Worm (Caenorhabditis elegans): ENCODE results near the gene Y25C1A.13.

Y25C1A.13 gene

DNA sequence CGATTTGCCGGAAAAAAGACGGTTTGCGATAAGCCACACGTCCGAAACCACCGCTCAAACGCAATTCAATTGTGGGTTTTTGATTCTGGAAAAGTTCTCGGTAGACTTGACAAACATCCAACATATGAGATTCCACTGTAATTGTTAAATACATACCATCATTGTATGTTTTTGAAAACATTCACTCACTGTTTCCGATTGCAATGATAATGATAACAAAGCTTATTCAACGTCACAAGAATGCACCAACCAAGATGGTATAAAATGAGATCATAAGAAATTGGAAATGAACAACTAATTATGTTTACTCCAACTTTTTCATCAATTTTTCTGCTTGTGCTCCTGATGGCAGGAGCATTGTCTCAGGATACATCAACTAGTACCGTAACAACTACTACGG, 5.3 kb downstream of the Y25C1A.13 start, which contains the start of gene clec-122:
TSS of gene clec-122 (plus strand) at position 301 of the 400 bp plus-strand sequence.
- TF ChIP-seq aly-2 (tag; optimal IDR thresholded peaks at IDR 0.05), result no peak

ce11 chrII:3102018-3102417, 9.0 kb downstream of the Y25C1A.13 start, which contains the start of gene clec-121:
clec-121 (plus strand) TSS chrII:3102318.
- TF ChIP-seq mab-9 (GFP tag; IDR thresholded peaks at IDR 0.05), result no peak
- no peak for TF ChIP-seq nhr-71 (tag; optimal IDR thresholded peaks at IDR 0.05)

DNA sequence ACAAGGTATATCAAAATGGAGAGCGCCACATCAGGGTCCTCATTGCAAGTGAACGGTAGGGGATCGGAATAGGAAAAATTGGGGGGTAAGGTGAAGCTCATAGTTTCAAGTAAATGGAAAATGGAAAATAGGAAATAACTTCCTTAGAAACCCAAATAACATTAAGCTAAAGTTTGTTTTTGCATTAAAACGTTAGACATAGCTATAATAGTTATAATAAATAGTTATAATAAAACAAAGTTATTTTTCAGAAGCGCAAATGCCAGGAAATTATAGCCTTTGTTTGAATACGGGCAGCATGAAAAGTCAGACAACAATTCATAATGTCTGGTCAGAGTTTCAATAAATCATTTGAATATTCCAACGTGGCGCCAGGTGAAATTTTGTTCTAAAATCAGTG, 10.5 kb downstream of the Y25C1A.13 start, which contains the start of gene srg-24:
TSS of gene srg-24 (minus strand) at position 101 of the 400 bp plus-strand sequence.
- no peak for TF ChIP-seq nhr-77 (tag; optimal IDR thresholded peaks at IDR 0.05)
- TF ChIP-seq fos-1 (tag; optimal IDR thresholded peaks at IDR 0.05), result no peak
- TF ChIP-seq pax-3 (tag; optimal IDR thresholded peaks at IDR 0.05), result no peak
- TF ChIP-seq mab-9 (GFP tag; IDR thresholded peaks at IDR 0.05), result no peak
- no peak for TF ChIP-seq lin-39 (tag; optimal IDR thresholded peaks at IDR 0.05)
- no peak for TF ChIP-seq ets-5 (GFP tag; IDR thresholded peaks at IDR 0.05)
- no peak for TF ChIP-seq nhr-85 (tag)
- no peak for TF ChIP-seq pag-3 (tag; optimal IDR thresholded peaks at IDR 0.05; ENCODE audit: borderline replicate concordance, insufficient read depth)
- TF ChIP-seq efl-3 (GFP tag; optimal IDR thresholded peaks at IDR 0.05), result no peak
- TF ChIP-seq elt-3 (tag; optimal IDR thresholded peaks at IDR 0.05), result no peak
- TF ChIP-seq unc-130 (tag; optimal IDR thresholded peaks at IDR 0.05), result no peak
- no peak for TF ChIP-seq unc-30 (tag; optimal IDR thresholded peaks at IDR 0.05)
- TF ChIP-seq aha-1 (tag; optimal IDR thresholded peaks at IDR 0.05), result no peak
- TF ChIP-seq mdl-1 (tag; optimal IDR thresholded peaks at IDR 0.05), result no peak
- no peak for TF ChIP-seq C04F5.9 (tag; optimal IDR thresholded peaks at IDR 0.05)
- TF ChIP-seq xbp-1 (tag; optimal IDR thresholded peaks at IDR 0.05), result no peak
- TF ChIP-seq fkh-10 (GFP tag; optimal IDR thresholded peaks at IDR 0.05), result no peak
- TF ChIP-seq ces-1 (GFP tag; optimal IDR thresholded peaks at IDR 0.05), result no peak
- no peak for TF ChIP-seq vab-15 (tag; optimal IDR thresholded peaks at IDR 0.05)

DNA sequence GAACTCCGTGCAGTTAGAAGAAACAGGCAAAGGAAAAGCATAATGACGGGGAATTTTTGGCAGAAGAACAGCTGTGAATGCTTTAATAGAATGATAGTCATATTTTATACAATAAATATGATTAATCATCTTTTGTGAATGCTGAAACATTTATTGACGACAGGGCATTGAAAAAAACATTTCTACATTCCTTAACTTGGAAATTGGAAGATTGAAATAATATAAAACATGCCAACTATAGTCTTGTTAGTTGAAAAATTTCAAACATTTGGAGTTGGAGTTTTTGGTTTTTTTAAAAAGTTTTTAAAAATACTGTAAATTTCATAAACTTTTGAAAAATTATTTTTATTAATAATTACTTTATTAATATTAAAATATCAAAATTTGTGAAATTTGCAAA, 14.2 kb downstream of the Y25C1A.13 start, which contains the start of gene Y25C1A.14:
TSS of gene Y25C1A.14 (minus strand) at position 101 of the 400 bp plus-strand sequence.
- TF ChIP-seq nhr-76 (tag; optimal IDR thresholded peaks at IDR 0.05) (no peak), fkh-4 (tag; optimal IDR thresholded peaks at IDR 0.05; ENCODE audit: borderline replicate concordance) (no peak), nhr-28 (tag; optimal IDR thresholded peaks at IDR 0.05) (no peak), blmp-1 (tag; optimal IDR thresholded peaks at IDR 0.05) (no peak), egl-27 (tag; optimal IDR thresholded peaks at IDR 0.05) (no peak), xbp-1 (tag; optimal IDR thresholded peaks at IDR 0.05) (no peak), snpc-4 (tag; optimal IDR thresholded peaks at IDR 0.05) (no peak), aha-1 (tag; optimal IDR thresholded peaks at IDR 0.05) (no peak), sup-37 (GFP tag; optimal IDR thresholded peaks at IDR 0.05) (no peak), nhr-19 (GFP tag; conservative IDR thresholded peaks at IDR 0.05) (no peak), rnt-1 (tag; optimal IDR thresholded peaks at IDR 0.05) (no peak), zip-4 (GFP tag; optimal IDR thresholded peaks at IDR 0.05) (no peak), grh-1 (GFP tag; IDR thresholded peaks at IDR 0.05) (no peak), fos-1 (tag; optimal IDR thresholded peaks at IDR 0.05) (no peak), dpl-1 (GFP tag; optimal IDR thresholded peaks at IDR 0.05) (no peak), efl-3 (GFP tag; optimal IDR thresholded peaks at IDR 0.05) (no peak), unc-30 (tag; optimal IDR thresholded peaks at IDR 0.05) (no peak), lin-35 (GFP tag; optimal IDR thresholded peaks at IDR 0.05) (no peak), nhr-90 (tag; optimal IDR thresholded peaks at IDR 0.05; ENCODE audit: poor library complexity) (no peak)

ce11 chrII:3096060-3096459, 15.0 kb downstream of the Y25C1A.13 start, which contains the start of gene srg-23:
srg-23 (minus strand) TSS chrII:3096160.
- TF ChIP-seq nhr-84 (tag; optimal IDR thresholded peaks at IDR 0.05) (no peak), mdl-1 (tag; optimal IDR thresholded peaks at IDR 0.05) (no peak), ztf-11 (tag; optimal IDR thresholded peaks at IDR 0.05) (no peak), elt-3 (tag; optimal IDR thresholded peaks at IDR 0.05) (no peak)

Measured in whole organism, L1 larva.